Fruit fly (Drosophila melanogaster) whole organism, embryonic: Measurements from ENCODE around the gene CG3626.

Experiments
- Atf6 ChIP-seq: fragments of 200-800 bp; sonication (Bioruptor generic); IDR thresholded peaks from 2 replicates; pipeline ENCODE4 v1.3.6; 2022; ENCODE audit warnings: missing biosample characterization, missing genetic modification characterization
- Bdp1 ChIP-seq: fragments of 200-800 bp; sonication (Bioruptor generic); optimal IDR thresholded peaks from 3 replicates; lab custom pipeline; 2016; ENCODE audit warnings: missing biosample characterization, missing genetic modification characterization
- C15 ChIP-seq: fragments of 200-800 bp; sonication (Bioruptor generic); IDR thresholded peaks from 3 replicates; pipeline ENCODE4 v1.3.6; 2022; ENCODE audit warnings: missing biosample characterization, missing genetic modification characterization
- CG10147 ChIP-seq: fragments of 200-800 bp; sonication (Bioruptor generic); optimal IDR thresholded peaks from 2 replicates; lab custom pipeline; 2019; ENCODE audit warnings: missing biosample characterization, mild to moderate bottlenecking, missing genetic modification characterization, moderate library complexity
- CG1024 ChIP-seq: fragments of 200-800 bp; sonication (Bioruptor generic); IDR thresholded peaks from 2 replicates; pipeline ENCODE4 v1.3.6; 2022; ENCODE audit warnings: missing biosample characterization, missing genetic modification characterization
- CG10959 ChIP-seq: fragments of 200-800 bp; sonication (Bioruptor generic); IDR thresholded peaks from 2 replicates; pipeline ENCODE4 v1.3.6; 2022; ENCODE audit warnings: missing biosample characterization, missing genetic modification characterization
- CG11093 ChIP-seq: fragments of 200-800 bp; sonication (Bioruptor generic); IDR thresholded peaks from 3 replicates; pipeline ENCODE4 v1.3.6; 2022; ENCODE audit warnings: missing biosample characterization, missing genetic modification characterization
- CG11398 ChIP-seq: fragments of 200-800 bp; sonication (Bioruptor generic); optimal IDR thresholded peaks from 2 replicates; lab custom pipeline; 2016; ENCODE audit warnings: missing biosample characterization, missing genetic modification characterization
- CG12236 ChIP-seq: fragments of 200-800 bp; sonication (Bioruptor generic); optimal IDR thresholded peaks from 2 replicates; lab custom pipeline; 2016; ENCODE audit warnings: missing biosample characterization, missing genetic modification characterization
- CG12744 ChIP-seq: fragments of 200-800 bp; sonication (Bioruptor generic); optimal IDR thresholded peaks from 2 replicates; lab custom pipeline; 2016; ENCODE audit warnings: missing biosample characterization, missing genetic modification characterization
- CG15269 ChIP-seq: fragments of 200-800 bp; sonication (Bioruptor generic); optimal IDR thresholded peaks from 2 replicates; lab custom pipeline; 2018; ENCODE audit warnings: missing biosample characterization, mild to moderate bottlenecking, missing genetic modification characterization, moderate library complexity
- CG15514 ChIP-seq: fragments of 200-800 bp; sonication (Bioruptor generic); optimal IDR thresholded peaks from 3 replicates; lab custom pipeline; 2017; ENCODE audit warnings: missing biosample characterization, missing genetic modification characterization, mild to moderate bottlenecking, moderate library complexity, missing genetic modification reagents
- CG17361 ChIP-seq: fragments of 200-800 bp; sonication (Bioruptor generic); IDR thresholded peaks from 3 replicates; pipeline ENCODE4 v1.3.6; 2022; ENCODE audit warnings: missing biosample characterization, missing genetic modification characterization
- CG18262 ChIP-seq: fragments of 200-800 bp; optimal IDR thresholded peaks from 3 replicates; lab custom pipeline; 2019; ENCODE audit warnings: missing biosample characterization, mild to moderate bottlenecking, missing genetic modification characterization, moderate library complexity
- CG2129 ChIP-seq: fragments of 200-800 bp; sonication (Bioruptor generic); IDR thresholded peaks from 2 replicates; pipeline ENCODE4 v1.3.6; 2022; ENCODE audit warnings: missing biosample characterization, missing genetic modification characterization; ENCODE audit not compliant: partially characterized antibody
- CG32772 ChIP-seq: fragments of 200-800 bp; sonication (Bioruptor generic); IDR thresholded peaks from 2 replicates; pipeline ENCODE4 v1.3.6; 2022; ENCODE audit warnings: missing biosample characterization, missing genetic modification characterization
- CG3838 ChIP-seq: fragments of 200-800 bp; sonication (Bioruptor generic); optimal IDR thresholded peaks from 3 replicates; lab custom pipeline; 2016; ENCODE audit warnings: missing biosample characterization, missing genetic modification characterization
- CG42726 ChIP-seq: fragments of 200-800 bp; sonication (Bioruptor generic); IDR thresholded peaks from 2 replicates; pipeline ENCODE4 v1.3.6; 2022; ENCODE audit warnings: missing biosample characterization, missing genetic modification characterization; ENCODE audit not compliant: partially characterized antibody
- CG9876 ChIP-seq: fragments of 200-800 bp; sonication (Bioruptor generic); optimal IDR thresholded peaks from 2 replicates; lab custom pipeline; 2016; ENCODE audit warnings: missing biosample characterization, missing genetic modification characterization
- CTCF ChIP-seq: fragments of 200-800 bp; sonication (Bioruptor generic); optimal IDR thresholded peaks from 2 replicates; lab custom pipeline; 2017; ENCODE audit warnings: missing biosample characterization, mild to moderate bottlenecking, missing genetic modification characterization, moderate library complexity
- CoRest ChIP-seq: fragments of 200-800 bp; sonication (Bioruptor generic); optimal IDR thresholded peaks from 3 replicates; lab custom pipeline; 2018; ENCODE audit warnings: missing biosample characterization, mild to moderate bottlenecking, missing genetic modification characterization, moderate library complexity
- D19B ChIP-seq: fragments of 200-800 bp; sonication (Bioruptor generic); optimal IDR thresholded peaks from 2 replicates; lab custom pipeline; 2017; ENCODE audit warnings: missing biosample characterization, mild to moderate bottlenecking, missing genetic modification characterization
- Dip2 ChIP-seq: fragments of 200-800 bp; sonication (Bioruptor generic); IDR thresholded peaks from 2 replicates; pipeline ENCODE4 v1.3.6; 2022; ENCODE audit warnings: missing biosample characterization, missing genetic modification characterization
- Doc2 ChIP-seq: fragments of 200-800 bp; sonication (Bioruptor generic); IDR thresholded peaks from 2 replicates; pipeline ENCODE4 v1.3.6; 2022; ENCODE audit warnings: missing biosample characterization, missing genetic modification characterization
- Dref ChIP-seq: fragments of 200-800 bp; sonication (Bioruptor generic); IDR thresholded peaks from 2 replicates; pipeline ENCODE4 v1.3.6; 2022; ENCODE audit warnings: missing biosample characterization, missing genetic modification characterization
- Drgx ChIP-seq: fragments of 200-800 bp; sonication (Bioruptor generic); IDR thresholded peaks from 2 replicates; pipeline ENCODE4 v1.3.6; 2022; ENCODE audit warnings: missing biosample characterization, missing genetic modification characterization
- Eip74EF ChIP-seq, 2 experiments: fragments of 200-800 bp in 1 of 2; fragments of >200 bp in 1 of 2; sonication (Bioruptor generic) in 1 of 2; optimal IDR thresholded peaks; 2 replicates each; lab custom pipeline; 2017 to 2019; ENCODE audit warnings: missing biosample characterization in 2 of 2, missing genetic modification characterization in 2 of 2, mild to moderate bottlenecking in 1 of 2, moderate library complexity in 1 of 2
- HLHmδ ChIP-seq: fragments of 200-800 bp; sonication (Bioruptor generic); optimal IDR thresholded peaks from 2 replicates; lab custom pipeline; 2018; ENCODE audit warnings: missing biosample characterization, mild to moderate bottlenecking, missing genetic modification characterization, moderate library complexity
- Hey ChIP-seq: fragments of 200-800 bp; sonication (Bioruptor generic); optimal IDR thresholded peaks from 3 replicates; lab custom pipeline; 2018; ENCODE audit warnings: missing biosample characterization, mild to moderate bottlenecking, missing genetic modification characterization
- Lhr ChIP-seq: fragments of 200-800 bp; sonication (Bioruptor generic); optimal IDR thresholded peaks from 3 replicates; lab custom pipeline; 2017; ENCODE audit warnings: mild to moderate bottlenecking, missing biosample characterization, missing genetic modification reagents, missing genetic modification characterization
- Lpt ChIP-seq: fragments of >200 bp; optimal IDR thresholded peaks from 2 replicates; lab custom pipeline; 2018; ENCODE audit warnings: missing biosample characterization, missing genetic modification characterization
- NC2α ChIP-seq: fragments of 200-800 bp; sonication (Bioruptor generic); optimal IDR thresholded peaks from 2 replicates; lab custom pipeline; 2016; ENCODE audit warnings: missing biosample characterization, missing genetic modification characterization
- Sox102F ChIP-seq: fragments of 200-800 bp; sonication (Bioruptor generic); optimal IDR thresholded peaks from 2 replicates; lab custom pipeline; 2018; ENCODE audit warnings: missing biosample characterization, mild to moderate bottlenecking, missing genetic modification characterization, moderate library complexity
- Ssrp ChIP-seq: fragments of 200-800 bp; sonication (Bioruptor generic); optimal IDR thresholded peaks from 2 replicates; lab custom pipeline; 2018; ENCODE audit warnings: missing biosample characterization, mild to moderate bottlenecking, missing genetic modification characterization, moderate library complexity
- ap ChIP-seq: fragments of 200-800 bp; sonication (Bioruptor generic); IDR thresholded peaks from 2 replicates; pipeline ENCODE4 v1.3.6; 2022; ENCODE audit warnings: missing biosample characterization, missing genetic modification characterization
- btn ChIP-seq: fragments of 200-800 bp; sonication (Bioruptor generic); optimal IDR thresholded peaks from 2 replicates; lab custom pipeline; 2016; ENCODE audit warnings: missing biosample characterization, missing genetic modification characterization
- ci ChIP-seq: fragments of 200-800 bp; sonication (Bioruptor generic); IDR thresholded peaks from 3 replicates; pipeline ENCODE4 v1.3.6; 2022; ENCODE audit warnings: missing biosample characterization, missing genetic modification characterization
- crol ChIP-seq: fragments of 200-800 bp; sonication (Bioruptor generic); IDR thresholded peaks from 2 replicates; pipeline ENCODE4 v1.3.6; 2022; ENCODE audit warnings: missing biosample characterization, missing genetic modification characterization
- dan ChIP-seq: fragments of 200-800 bp; sonication (Bioruptor generic); IDR thresholded peaks from 2 replicates; pipeline ENCODE4 v1.3.6; 2022; ENCODE audit warnings: missing biosample characterization, missing genetic modification characterization
- esg ChIP-seq: fragments of 200-800 bp; sonication (Bioruptor generic); conservative IDR thresholded peaks from 2 replicates; pipeline ENCODE4 v1.3.6; 2022; ENCODE audit warnings: missing biosample characterization, missing genetic modification characterization
- eve ChIP-seq, 2 experiments: fragments of >200 bp; optimal IDR thresholded peaks; 2 replicates each; lab custom pipeline; 2017; ENCODE audit warnings: missing biosample characterization in 2 of 2, missing genetic modification characterization in 2 of 2
- gcm ChIP-seq: fragments of 200-800 bp; sonication (Bioruptor generic); optimal IDR thresholded peaks from 2 replicates; lab custom pipeline; 2019; ENCODE audit warnings: missing biosample characterization, mild to moderate bottlenecking, missing genetic modification characterization, moderate library complexity
- hkb ChIP-seq, 2 experiments: fragments of 200-800 bp in 1 of 2; fragments of >200 bp in 1 of 2; sonication (Bioruptor generic) in 1 of 2; IDR thresholded peaks in 1 of 2; optimal IDR thresholded peaks in 1 of 2; 2 replicates each; pipeline versions ENCODE4 v1.3.6 to Lab custom; 2017 to 2022; ENCODE audit warnings: missing biosample characterization in 1 of 2, missing genetic modification characterization in 1 of 2
- lmd ChIP-seq: fragments of 200-800 bp; sonication (Bioruptor generic); IDR thresholded peaks from 2 replicates; pipeline ENCODE4 v1.3.6; 2022; ENCODE audit warnings: missing biosample characterization, missing genetic modification characterization
- sd ChIP-seq: fragments of 200-800 bp; sonication (Bioruptor generic); optimal IDR thresholded peaks from 3 replicates; lab custom pipeline; 2018; ENCODE audit warnings: missing biosample characterization, mild to moderate bottlenecking, missing genetic modification characterization, moderate library complexity
- so ChIP-seq: fragments of 200-800 bp; sonication (Bioruptor generic); IDR thresholded peaks from 3 replicates; pipeline ENCODE4 v1.3.6; 2022; ENCODE audit warnings: missing biosample characterization, missing genetic modification characterization
- ssp ChIP-seq: fragments of 200-800 bp; sonication (Bioruptor generic); IDR thresholded peaks from 2 replicates; pipeline ENCODE4 v1.3.6; 2022; ENCODE audit warnings: missing biosample characterization, missing genetic modification characterization
- tin ChIP-seq: fragments of 200-800 bp; sonication (Bioruptor generic); optimal IDR thresholded peaks from 3 replicates; lab custom pipeline; 2016; ENCODE audit warnings: missing biosample characterization, missing genetic modification characterization
- unc-4 ChIP-seq: fragments of 200-800 bp; sonication (Bioruptor generic); IDR thresholded peaks from 2 replicates; pipeline ENCODE4 v1.3.6; 2022; ENCODE audit warnings: missing biosample characterization, missing genetic modification characterization; ENCODE audit not compliant: partially characterized antibody
- wdn ChIP-seq: fragments of 200-800 bp; sonication (Bioruptor generic); IDR thresholded peaks from 2 replicates; pipeline ENCODE4 v1.3.6; 2022; ENCODE audit warnings: missing biosample characterization, missing genetic modification characterization
- yki ChIP-seq: fragments of >200 bp; optimal IDR thresholded peaks from 3 replicates; lab custom pipeline; 2018
- zfh1 ChIP-seq: fragments of 200-800 bp; sonication (Bioruptor generic); IDR thresholded peaks from 3 replicates; pipeline ENCODE4 v1.3.6; 2022; ENCODE audit warnings: missing biosample characterization, missing genetic modification characterization

The CG3626 gene

DNA sequence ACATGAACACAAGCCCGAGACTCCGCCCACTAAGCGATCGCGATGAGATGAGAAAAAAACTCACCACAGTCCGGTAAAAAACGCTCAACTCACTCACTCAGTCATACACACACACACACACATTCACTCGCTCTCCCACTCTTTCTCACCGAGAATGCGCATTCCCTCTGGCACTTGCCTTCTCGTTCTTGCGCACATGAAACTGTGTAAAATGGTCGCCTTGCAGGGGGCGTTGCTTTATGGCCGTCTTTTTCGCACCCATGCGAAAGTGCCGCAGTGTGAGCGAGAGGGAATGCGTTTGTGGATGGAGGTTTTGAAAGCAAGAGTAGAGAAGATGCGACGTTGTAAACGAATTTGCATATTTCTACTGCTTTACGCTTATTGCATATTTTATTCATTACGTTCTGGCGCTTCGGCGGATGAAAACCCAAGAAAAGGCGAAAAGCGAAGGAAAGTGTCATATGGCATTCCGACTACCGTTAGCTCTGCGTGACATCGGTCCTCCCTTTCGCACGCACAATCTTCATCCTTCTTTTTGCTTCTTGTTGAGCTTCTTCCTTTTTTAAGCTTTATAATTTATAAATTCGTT, 45.3 kb downstream of the CG3626 start (continued):
- no peak for TF ChIP-seq Drgx (GFP tag; lab: Robert Waterston, UW)
- TF ChIP-seq hkb (optimal IDR thresholded peaks at IDR 0.05; lab: Kevin White, UChicago) = peak; percentile 0
- no peak for TF ChIP-seq hkb (GFP tag; IDR thresholded peaks at IDR 0.05; lab: Robert Waterston, UW)
- no peak for TF ChIP-seq Bdp1 (GFP tag; lab: Kevin White, UChicago)
- no peak for TF ChIP-seq Ssrp (tag; lab: Kevin White, UChicago)
- TF ChIP-seq CG10147 (GFP tag; lab: Kevin White, UChicago) = no peak
- TF ChIP-seq NC2α (GFP tag; lab: Kevin White, UChicago) = no peak
- no peak for TF ChIP-seq Dref
- no peak for TF ChIP-seq CG17361 (GFP tag; lab: Robert Waterston, UW)
- TF ChIP-seq Lhr (GFP tag; lab: Kevin White, UChicago) = no peak
- TF ChIP-seq ap = no peak
- TF ChIP-seq CG11093 (GFP tag; lab: Robert Waterston, UW) = no peak
- TF ChIP-seq ci (GFP tag; lab: Robert Waterston, UW) = 0 out of 3 replicates have a peak, but pooled peaks have one; percentile 35
- no peak for TF ChIP-seq eve (GFP tag; optimal IDR thresholded peaks at IDR 0.05; lab: Kevin White, UChicago)
- TF ChIP-seq CTCF = no peak
- no peak for TF ChIP-seq Sox102F (GFP tag; lab: Kevin White, UChicago)
- TF ChIP-seq yki (lab: Kevin White, UChicago) = no peak
- no peak for TF ChIP-seq btn
- no peak for TF ChIP-seq C15 (GFP tag; lab: Robert Waterston, UW)
- peak; percentile 78 for TF ChIP-seq sd
- no peak for TF ChIP-seq CG3838 (GFP tag; lab: Kevin White, UChicago)
- TF ChIP-seq CG12744 (GFP tag; lab: Kevin White, UChicago) = no peak
- no peak for TF ChIP-seq zfh1 (GFP tag; lab: Robert Waterston, UW)
- TF ChIP-seq Lpt (GFP tag; lab: Kevin White, UChicago) = no peak
- TF ChIP-seq tin (GFP tag; lab: Kevin White, UChicago) = no peak
- no peak for TF ChIP-seq so
- no peak for TF ChIP-seq Dip2 (GFP tag; lab: Robert Waterston, UW)
- TF ChIP-seq Doc2 (GFP tag; lab: Robert Waterston, UW) = no peak
- TF ChIP-seq CG9876 (GFP tag; lab: Kevin White, UChicago) = no peak
- peak; percentile 59; the same call in 1 of the 2 replicates for TF ChIP-seq crol
- no peak for TF ChIP-seq HLHmδ (GFP tag; lab: Kevin White, UChicago)
- no peak for TF ChIP-seq CG1024 (GFP tag; lab: Robert Waterston, UW)
- no peak for TF ChIP-seq CG18262 (tag; lab: Kevin White, UChicago)
- no peak for TF ChIP-seq CG12236
- TF ChIP-seq gcm (GFP tag; lab: Kevin White, UChicago) = no peak
- TF ChIP-seq CG32772 (GFP tag; lab: Robert Waterston, UW) = no peak
- TF ChIP-seq Atf6 = no peak
- TF ChIP-seq unc-4 (GFP tag; lab: Robert Waterston, UW) = no peak
- TF ChIP-seq D19B (GFP tag; lab: Kevin White, UChicago) = no peak
- no peak for TF ChIP-seq CG11398
- no peak for TF ChIP-seq CG2129 (GFP tag; lab: Robert Waterston, UW)
- no peak for TF ChIP-seq Eip74EF (GFP tag; optimal IDR thresholded peaks at IDR 0.05; lab: Kevin White, UChicago)
- no peak for TF ChIP-seq Hey (tag; lab: Kevin White, UChicago)
- no peak for TF ChIP-seq lmd (GFP tag; lab: Robert Waterston, UW)
- no peak for TF ChIP-seq ssp (GFP tag; lab: Robert Waterston, UW)
- TF ChIP-seq CG42726 = peak; percentile 51; the same call in 1 of the 2 replicates
- no peak for TF ChIP-seq dan
- no peak for TF ChIP-seq esg
- TF ChIP-seq CG15514 = no peak
- no peak for TF ChIP-seq CG10959 (GFP tag; lab: Robert Waterston, UW)
- TF ChIP-seq CG15269 (tag; lab: Kevin White, UChicago) = no peak
- TF ChIP-seq CoRest (tag; lab: Kevin White, UChicago) = peak; percentile 70
- no peak for TF ChIP-seq wdn (GFP tag; lab: Robert Waterston, UW)
